Worm (Caenorhabditis elegans): ENCODE results near the gene panl-3.

The panl-3 gene

DNA sequence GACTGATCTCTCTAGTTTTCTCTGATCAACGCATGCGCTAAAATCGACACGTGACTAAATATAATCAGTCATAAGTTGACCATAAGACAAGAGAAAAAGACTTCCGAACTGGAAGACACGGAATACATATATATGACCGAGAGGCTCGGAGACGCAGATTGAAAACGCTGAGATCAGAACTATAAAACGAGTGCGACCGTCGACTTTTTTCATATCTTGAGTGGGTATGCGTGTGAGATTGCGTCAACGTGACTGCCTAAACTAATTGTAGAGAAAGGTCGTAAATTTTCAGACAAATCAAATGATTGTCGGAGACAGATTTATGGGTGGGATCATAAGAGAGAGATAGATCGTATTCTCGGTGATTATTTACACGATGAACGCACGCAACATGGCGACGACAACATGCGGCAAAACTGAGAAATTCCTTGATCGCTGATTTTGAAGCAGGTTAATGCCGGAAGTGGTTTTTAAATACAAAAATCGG is 11.3 kb upstream of the panl-3 start (continued):
- TF ChIP-seq fkh-8 (tag; optimal IDR thresholded peaks at IDR 0.05) (no peak), unc-30 (tag; optimal IDR thresholded peaks at IDR 0.05) (no peak), fos-1 (tag; optimal IDR thresholded peaks at IDR 0.05) (no peak)

DNA sequence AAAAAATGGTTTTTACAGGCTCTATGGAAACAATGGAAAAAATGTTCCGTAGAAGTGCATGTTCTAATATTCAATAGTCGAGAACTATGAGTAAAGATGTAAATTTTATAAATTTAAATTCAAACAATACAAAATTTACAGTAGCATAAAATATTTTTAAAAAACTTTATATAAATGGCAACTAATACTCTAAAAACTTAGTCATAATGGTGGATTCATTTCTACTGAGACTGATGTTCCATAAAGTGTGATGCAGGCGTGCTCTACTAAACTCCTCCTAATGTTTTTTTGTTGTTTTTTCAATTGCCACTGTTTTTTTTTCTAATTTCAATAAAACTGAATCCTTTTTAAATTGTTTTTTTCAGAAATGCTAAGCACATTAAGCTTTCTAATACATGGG is 10.7 kb upstream of the panl-3 start, which contains the start of gene gtap-2:
Gene gtap-2 (plus strand): TSS at position 366 of the 400 bp plus-strand sequence.
- peak; percentile 47 for TF ChIP-seq fkh-8 (tag; optimal IDR thresholded peaks at IDR 0.05)
- TF ChIP-seq nhr-19 (GFP tag; conservative IDR thresholded peaks at IDR 0.05): no peak
- no peak for TF ChIP-seq F16B12.6 (tag; optimal IDR thresholded peaks at IDR 0.05)
- no peak for TF ChIP-seq rnt-1 (tag; optimal IDR thresholded peaks at IDR 0.05)
- peak; percentile 14 for TF ChIP-seq dsc-1 (tag; optimal IDR thresholded peaks at IDR 0.05)
- TF ChIP-seq lin-35 (GFP tag; optimal IDR thresholded peaks at IDR 0.05): peak; percentile 8 to 29
- no peak for TF ChIP-seq irx-1 (tag; optimal IDR thresholded peaks at IDR 0.05)
- TF ChIP-seq egl-13 (tag; optimal IDR thresholded peaks at IDR 0.05): peak; percentile 32
- no peak for TF ChIP-seq fkh-4 (tag; optimal IDR thresholded peaks at IDR 0.05; ENCODE audit: borderline replicate concordance)
- TF ChIP-seq skn-1 (tag; optimal IDR thresholded peaks at IDR 0.05): peak; percentile 33
- no peak for TF ChIP-seq lin-15B (tag; optimal IDR thresholded peaks at IDR 0.05)
- no peak for TF ChIP-seq mdl-1 (tag; optimal IDR thresholded peaks at IDR 0.05)
- TF ChIP-seq ama-1 (optimal IDR thresholded peaks at IDR 0.05): no peak
- peak; percentile 25 for TF ChIP-seq lir-3 (tag; optimal IDR thresholded peaks at IDR 0.05; ENCODE audit: poor library complexity)
- TF ChIP-seq nhr-84 (tag; optimal IDR thresholded peaks at IDR 0.05): no peak
- no peak for TF ChIP-seq hlh-17 (GFP tag; optimal IDR thresholded peaks at IDR 0.05; ENCODE audit: borderline replicate concordance)
- peak; percentile 61 for TF ChIP-seq pax-3 (tag; optimal IDR thresholded peaks at IDR 0.05)
- no peak for TF ChIP-seq elt-2 (tag; optimal IDR thresholded peaks at IDR 0.05)
- no peak for TF ChIP-seq nhr-11 (tag; optimal IDR thresholded peaks at IDR 0.05)
- TF ChIP-seq sox-4 (tag; optimal IDR thresholded peaks at IDR 0.05): peak; percentile 1
- TF ChIP-seq lin-13 (GFP tag; optimal IDR thresholded peaks at IDR 0.05): no peak
- no peak for TF ChIP-seq hlh-4 (tag; optimal IDR thresholded peaks at IDR 0.05)
- TF ChIP-seq ztf-4 (tag; optimal IDR thresholded peaks at IDR 0.05): no peak
- TF ChIP-seq efl-1 (optimal IDR thresholded peaks at IDR 0.05): peak; percentile 17 to 27
- TF ChIP-seq efl-1 (GFP tag; optimal IDR thresholded peaks at IDR 0.05 in 1 of 2): no peak
- peak; percentile 21 for TF ChIP-seq lin-14 (GFP tag; optimal IDR thresholded peaks at IDR 0.05)
- no peak for TF ChIP-seq ceh-88 (GFP tag; IDR thresholded peaks at IDR 0.05)
- no peak for TF ChIP-seq nhr-85 (tag)
- TF ChIP-seq ztf-11 (tag; optimal IDR thresholded peaks at IDR 0.05): no peak
- peak; percentile 9 for TF ChIP-seq snu-23 (GFP tag; optimal IDR thresholded peaks at IDR 0.05)
- TF ChIP-seq sptf-1 (tag; optimal IDR thresholded peaks at IDR 0.05): no peak
- peak; percentile 12 for TF ChIP-seq nhr-20 (tag; optimal IDR thresholded peaks at IDR 0.05)
- TF ChIP-seq unc-62 (GFP tag; optimal IDR thresholded peaks at IDR 0.05): no peak
- TF ChIP-seq tbx-2 (tag; optimal IDR thresholded peaks at IDR 0.05): no peak
- no peak for TF ChIP-seq xbp-1 (tag; optimal IDR thresholded peaks at IDR 0.05)
- TF ChIP-seq hpl-2 (GFP tag; optimal IDR thresholded peaks at IDR 0.05): no peak
- TF ChIP-seq unc-130 (tag; optimal IDR thresholded peaks at IDR 0.05): no peak
- TF ChIP-seq Y116A8C.19 (tag; optimal IDR thresholded peaks at IDR 0.05; ENCODE audit: borderline replicate concordance): no peak
- TF ChIP-seq nhr-90 (tag; optimal IDR thresholded peaks at IDR 0.05; ENCODE audit: poor library complexity): peak; percentile 10
- TF ChIP-seq unc-98 (GFP tag; IDR thresholded peaks at IDR 0.05): peak; percentile 38; the same call in 1 of the 2 replicates
- peak; percentile 55 for TF ChIP-seq ceh-90 (tag; optimal IDR thresholded peaks at IDR 0.05)
- no peak for TF ChIP-seq ceh-63 (GFP tag; optimal IDR thresholded peaks at IDR 0.05)
- no peak for TF ChIP-seq nhr-237 (tag; optimal IDR thresholded peaks at IDR 0.05)
- no peak for TF ChIP-seq grh-1 (GFP tag; IDR thresholded peaks at IDR 0.05)
- TF ChIP-seq nhr-71 (tag; optimal IDR thresholded peaks at IDR 0.05): peak; percentile 20
- TF ChIP-seq pag-3 (tag; optimal IDR thresholded peaks at IDR 0.05; ENCODE audit: borderline replicate concordance, insufficient read depth): no peak
- no peak for TF ChIP-seq sup-37 (GFP tag; optimal IDR thresholded peaks at IDR 0.05)
- TF ChIP-seq efl-3 (GFP tag; optimal IDR thresholded peaks at IDR 0.05): no peak
- TF ChIP-seq snpc-4 (tag; optimal IDR thresholded peaks at IDR 0.05): peak; percentile 34
- TF ChIP-seq C16A3.4 (tag; optimal IDR thresholded peaks at IDR 0.05): peak; percentile 45
